Fruit fly (Drosophila melanogaster) whole organism, embryonic: ENCODE measurements around the gene CG15643.

Experiments
- ATbp ChIP-seq: fragments of 200-800 bp; sonication (Bioruptor generic); optimal IDR thresholded peaks from 2 replicates; lab custom pipeline; 2017; ENCODE audit warnings: missing biosample characterization, mild to moderate bottlenecking, missing genetic modification characterization, missing genetic modification reagents
- Awh ChIP-seq: fragments of 200-800 bp; sonication (Bioruptor generic); IDR thresholded peaks from 2 replicates; pipeline ENCODE4, ENCODE4 v1.3.6; 2022; ENCODE audit warnings: missing biosample characterization, missing genetic modification characterization
- CG10366 ChIP-seq: fragments of 200-800 bp; sonication (Bioruptor generic); IDR thresholded peaks from 2 replicates; pipeline ENCODE4 v1.3.6; 2022; ENCODE audit warnings: missing biosample characterization, missing genetic modification characterization
- CG10959 ChIP-seq: fragments of 200-800 bp; sonication (Bioruptor generic); IDR thresholded peaks from 2 replicates; pipeline ENCODE4 v1.3.6; 2022; ENCODE audit warnings: missing biosample characterization, missing genetic modification characterization
- CG12155 ChIP-seq: fragments of 200-800 bp; sonication (Bioruptor generic); optimal IDR thresholded peaks from 3 replicates; lab custom pipeline; 2016; ENCODE audit warnings: missing biosample characterization, missing genetic modification characterization
- CG12391 ChIP-seq: fragments of 200-800 bp; sonication (Bioruptor generic); optimal IDR thresholded peaks from 3 replicates; lab custom pipeline; 2018; ENCODE audit warnings: missing biosample characterization, mild to moderate bottlenecking, missing genetic modification characterization, moderate library complexity
- CG12769 ChIP-seq: fragments of 200-800 bp; sonication (Bioruptor generic); optimal IDR thresholded peaks from 2 replicates; lab custom pipeline; 2019; ENCODE audit warnings: missing biosample characterization, mild to moderate bottlenecking, missing genetic modification characterization, moderate library complexity
- CG13287 ChIP-seq: fragments of 200-800 bp; sonication (Bioruptor generic); IDR thresholded peaks from 2 replicates; pipeline ENCODE4 v1.3.6; 2022; ENCODE audit warnings: missing biosample characterization, missing genetic modification characterization; ENCODE audit not compliant: partially characterized antibody
- CG14441 ChIP-seq: fragments of 200-800 bp; sonication (Bioruptor generic); IDR thresholded peaks from 2 replicates; pipeline ENCODE4 v1.3.6; 2022; ENCODE audit warnings: missing biosample characterization, missing genetic modification characterization
- CG15696 ChIP-seq: fragments of 200-800 bp; sonication (Bioruptor generic); optimal IDR thresholded peaks from 2 replicates; lab custom pipeline; 2019; ENCODE audit warnings: missing biosample characterization, mild to moderate bottlenecking, missing genetic modification characterization, moderate library complexity
- CG2889 ChIP-seq: fragments of 200-800 bp; sonication (Bioruptor generic); IDR thresholded peaks from 3 replicates; pipeline ENCODE4 v1.3.6; 2022; ENCODE audit warnings: missing biosample characterization, missing genetic modification characterization
- CG6683 ChIP-seq: fragments of 200-800 bp; sonication (Bioruptor generic); optimal IDR thresholded peaks from 2 replicates; lab custom pipeline; 2017; ENCODE audit warnings: missing biosample characterization, mild to moderate bottlenecking, missing genetic modification characterization, missing genetic modification reagents
- CG6765 ChIP-seq: fragments of 200-800 bp; sonication (Bioruptor generic); optimal IDR thresholded peaks from 3 replicates; lab custom pipeline; 2017; ENCODE audit warnings: missing biosample characterization, mild to moderate bottlenecking, missing genetic modification characterization
- CG8089 ChIP-seq: fragments of 200-800 bp; sonication (Bioruptor generic); optimal IDR thresholded peaks from 3 replicates; lab custom pipeline; 2016; ENCODE audit warnings: missing biosample characterization, missing genetic modification characterization
- Doc2 ChIP-seq: fragments of 200-800 bp; sonication (Bioruptor generic); IDR thresholded peaks from 2 replicates; pipeline ENCODE4 v1.3.6; 2022; ENCODE audit warnings: missing biosample characterization, missing genetic modification characterization
- Drgx ChIP-seq: fragments of 200-800 bp; sonication (Bioruptor generic); IDR thresholded peaks from 2 replicates; pipeline ENCODE4 v1.3.6; 2022; ENCODE audit warnings: missing biosample characterization, missing genetic modification characterization
- Med ChIP-seq: fragments of 200-800 bp; sonication (Bioruptor generic); peaks from one replicate; lab custom pipeline; 2016; ENCODE audit warnings: missing biosample characterization, missing genetic modification characterization, mild to moderate bottlenecking, inconsistent platforms, moderate library complexity
- Nf-YB ChIP-seq: fragments of 200-800 bp; sonication (Bioruptor generic); optimal IDR thresholded peaks from 3 replicates; lab custom pipeline; 2019; ENCODE audit warnings: missing biosample characterization, mild to moderate bottlenecking, missing genetic modification characterization, moderate library complexity
- Pdp1 ChIP-seq, 2 experiments: fragments of 200-800 bp; sonication (Bioruptor generic); optimal IDR thresholded peaks; 3 replicates each; lab custom pipeline; 2016; ENCODE audit warnings: missing biosample characterization in 2 of 2, missing genetic modification characterization in 2 of 2, mild to moderate bottlenecking in 1 of 2, moderate library complexity in 1 of 2
- Six4 ChIP-seq: fragments of 200-800 bp; sonication (Bioruptor generic); optimal IDR thresholded peaks from 2 replicates; lab custom pipeline; 2016; ENCODE audit warnings: missing biosample characterization, missing genetic modification characterization
- abd-A ChIP-seq: fragments of 200-800 bp; sonication (Bioruptor generic); optimal IDR thresholded peaks from 3 replicates; lab custom pipeline; 2019; ENCODE audit warnings: missing biosample characterization, mild to moderate bottlenecking, missing genetic modification characterization, moderate library complexity
- croc ChIP-seq: fragments of 200-800 bp; sonication (Bioruptor generic); conservative IDR thresholded peaks from 3 replicates; pipeline ENCODE4 v1.3.6; 2022; ENCODE audit warnings: missing biosample characterization, missing genetic modification characterization
- cwo ChIP-seq: fragments of 200-800 bp; sonication (Bioruptor generic); optimal IDR thresholded peaks from 3 replicates; lab custom pipeline; 2017; ENCODE audit warnings: missing biosample characterization, missing genetic modification characterization, mild to moderate bottlenecking, moderate library complexity, missing genetic modification reagents
- fd102C ChIP-seq: fragments of 200-800 bp; sonication (Bioruptor generic); optimal IDR thresholded peaks from 2 replicates; lab custom pipeline; 2018; ENCODE audit warnings: missing biosample characterization, mild to moderate bottlenecking, missing genetic modification characterization, moderate library complexity
- hbn ChIP-seq: fragments of 200-800 bp; sonication (Bioruptor generic); IDR thresholded peaks from 2 replicates; pipeline ENCODE4 v1.3.6; 2022; ENCODE audit warnings: missing biosample characterization, missing genetic modification characterization; ENCODE audit not compliant: partially characterized antibody
- her ChIP-seq: fragments of 200-800 bp; sonication (Bioruptor generic); optimal IDR thresholded peaks from 2 replicates; lab custom pipeline; 2016; ENCODE audit warnings: missing biosample characterization, missing genetic modification characterization
- hkb ChIP-seq, 2 experiments: fragments of 200-800 bp in 1 of 2; fragments of >200 bp in 1 of 2; sonication (Bioruptor generic) in 1 of 2; IDR thresholded peaks in 1 of 2; optimal IDR thresholded peaks in 1 of 2; 2 replicates each; pipeline versions ENCODE4 v1.3.6 to Lab custom; 2017 to 2022; ENCODE audit warnings: missing biosample characterization in 1 of 2, missing genetic modification characterization in 1 of 2
- repo ChIP-seq: fragments of 200-800 bp; sonication (Bioruptor generic); optimal IDR thresholded peaks from 2 replicates; lab custom pipeline; 2016; ENCODE audit warnings: missing biosample characterization, missing genetic modification characterization
- schlank ChIP-seq: fragments of 200-800 bp; sonication (Bioruptor generic); optimal IDR thresholded peaks from 2 replicates; lab custom pipeline; 2018; ENCODE audit warnings: missing biosample characterization, mild to moderate bottlenecking, missing genetic modification characterization
- sd ChIP-seq: fragments of 200-800 bp; sonication (Bioruptor generic); optimal IDR thresholded peaks from 3 replicates; lab custom pipeline; 2018; ENCODE audit warnings: missing biosample characterization, mild to moderate bottlenecking, missing genetic modification characterization, moderate library complexity
- sens ChIP-seq: fragments of 200-800 bp; sonication (Bioruptor generic); peaks from one replicate; lab custom pipeline; 2016; ENCODE audit warnings: missing biosample characterization, missing genetic modification characterization
- yki ChIP-seq: fragments of >200 bp; optimal IDR thresholded peaks from 3 replicates; lab custom pipeline; 2018
- zf30C ChIP-seq: fragments of 200-800 bp; sonication (Bioruptor generic); optimal IDR thresholded peaks from 3 replicates; lab custom pipeline; 2018; ENCODE audit warnings: missing biosample characterization, mild to moderate bottlenecking, missing genetic modification characterization
- zfh1 ChIP-seq: fragments of 200-800 bp; sonication (Bioruptor generic); IDR thresholded peaks from 3 replicates; pipeline ENCODE4 v1.3.6; 2022; ENCODE audit warnings: missing biosample characterization, missing genetic modification characterization
- zfh2 ChIP-seq: fragments of 200-800 bp; sonication (Bioruptor generic); optimal IDR thresholded peaks from 2 replicates; lab custom pipeline; 2016; ENCODE audit warnings: missing biosample characterization, missing genetic modification characterization

CG15643 gene

dm6 chrX:15545467-15546197 is 26.3 kb downstream of the CG15643 start:
- TF ChIP-seq Pdp1 (GFP tag; optimal IDR thresholded peaks at IDR 0.05; lab: Kevin White, UChicago) (peak in 1 of 2 experiments; percentile 54), CG15696 (tag; lab: Kevin White, UChicago) (no peak), Awh (peak; percentile 12; the same call in 1 of the 2 replicates), Med (peak; percentile 2), Six4 (no peak), Nf-YB (GFP tag; lab: Kevin White, UChicago) (no peak), sens (GFP tag; lab: Kevin White, UChicago) (peak; percentile 67), fd102C (GFP tag; lab: Kevin White, UChicago) (no peak), hkb (optimal IDR thresholded peaks at IDR 0.05; lab: Kevin White, UChicago) (no peak), hkb (GFP tag; IDR thresholded peaks at IDR 0.05; lab: Robert Waterston, UW) (no peak), CG12769 (tag; lab: Kevin White, UChicago) (peak; percentile 37), yki (lab: Kevin White, UChicago) (no peak), sd (tag; lab: Kevin White, UChicago) (peak; percentile 15), repo (GFP tag; lab: Kevin White, UChicago) (no peak), schlank (tag; lab: Kevin White, UChicago) (no peak), cwo (no peak), zfh1 (no peak), abd-A (tag; lab: Kevin White, UChicago) (peak; percentile 51), ATbp (no peak)

- TF ChIP-seq CG12155 (GFP tag; lab: Kevin White, UChicago): no peak
- no peak for TF ChIP-seq CG2889 (GFP tag; lab: Robert Waterston, UW)
- TF ChIP-seq sens (GFP tag; lab: Kevin White, UChicago): peak; percentile 19
- no peak for TF ChIP-seq croc
- no peak for TF ChIP-seq CG10366 (GFP tag; lab: Robert Waterston, UW)
- no peak for TF ChIP-seq Doc2 (GFP tag; lab: Robert Waterston, UW)
- TF ChIP-seq Drgx (GFP tag; lab: Robert Waterston, UW): peak; percentile 73
- no peak for TF ChIP-seq CG8089 (GFP tag; lab: Kevin White, UChicago)
- no peak for TF ChIP-seq CG10959 (GFP tag; lab: Robert Waterston, UW)
- TF ChIP-seq CG6683 (GFP tag; lab: Kevin White, UChicago): no peak
- no peak for TF ChIP-seq CG12391 (tag; lab: Kevin White, UChicago)
- no peak for TF ChIP-seq hbn (GFP tag; lab: Robert Waterston, UW)
- no peak for TF ChIP-seq CG6765 (GFP tag; lab: Kevin White, UChicago)
- TF ChIP-seq CG14441 (GFP tag; lab: Robert Waterston, UW): no peak
- no peak for TF ChIP-seq CG13287 (GFP tag; lab: Robert Waterston, UW)
- no peak for TF ChIP-seq zfh2 (GFP tag; lab: Kevin White, UChicago)
- no peak for TF ChIP-seq her (GFP tag; lab: Kevin White, UChicago)
- no peak for TF ChIP-seq zf30C (GFP tag; lab: Kevin White, UChicago)
- TF ChIP-seq, all 482 proteins: peak for 2
Measured at dm6 chrX:15543479-15544044, 28.4 kb downstream of the CG15643 start.
